Worm (Caenorhabditis elegans) whole organism, L4 larva: ENCODE measurements around the gene C27B7.9.

ENCODE experiments used
- F10B5.3 ChIP-seq: sonication (generic microtip); optimal IDR thresholded peaks from 2 replicates; lab custom pipeline; 2016; ENCODE audit warnings: mild to moderate bottlenecking, missing genetic modification characterization, missing compliant biosample characterization
- F37D6.2 ChIP-seq: sonication (generic microtip); optimal IDR thresholded peaks from 2 replicates; lab custom pipeline; 2016; ENCODE audit warnings: mild to moderate bottlenecking, missing genetic modification characterization, missing compliant biosample characterization
- F44E2.7 ChIP-seq: fragments of 200-800 bp; sonication (Bioruptor generic); IDR thresholded peaks from 2 replicates; pipeline ENCODE4 v2.1.2; 2022; ENCODE audit warnings: missing genetic modification characterization, missing compliant biosample characterization
- F49E8.2 ChIP-seq: sonication (generic microtip); optimal IDR thresholded peaks from 2 replicates; lab custom pipeline; 2016; ENCODE audit warnings: missing compliant biosample characterization, mild to moderate bottlenecking, missing genetic modification characterization, borderline replicate concordance
- R02D3.7 ChIP-seq: fragments of 150-350 bp; sonication (generic microtip); optimal IDR thresholded peaks from 3 replicates; lab custom pipeline; 2014; ENCODE audit warnings: missing biosample characterization, missing genetic modification characterization
- Y48G9A.11 ChIP-seq: fragments of 200-800 bp; sonication (Bioruptor generic); IDR thresholded peaks from 2 replicates; pipeline ENCODE4 v1.3.6; 2022; ENCODE audit warnings: missing genetic modification reagents, missing genetic modification characterization, missing compliant biosample characterization
- Y5F2A.4 ChIP-seq: fragments of 200-800 bp; sonication (Bioruptor generic); optimal IDR thresholded peaks from 2 replicates; lab custom pipeline; 2018; ENCODE audit warnings: mild to moderate bottlenecking, missing genetic modification characterization, missing compliant biosample characterization
- aha-1 ChIP-seq: fragments of 150-350 bp; peaks from one replicate; lab custom pipeline; 2014; ENCODE audit warnings: missing biosample characterization, missing genetic modification characterization
- attf-4 ChIP-seq: sonication (generic microtip); optimal IDR thresholded peaks from 3 replicates; lab custom pipeline; 2017; ENCODE audit warnings: missing biosample characterization, missing genetic modification characterization
- cey-2 ChIP-seq: sonication (generic microtip); optimal IDR thresholded peaks from 3 replicates; lab custom pipeline; 2017; ENCODE audit warnings: missing genetic modification characterization, mild to moderate bottlenecking, missing compliant biosample characterization, antibody characterized with exemption, borderline replicate concordance; ENCODE audit not compliant: insufficient read depth
- ctbp-1 ChIP-seq: fragments of 200-800 bp; sonication (Bioruptor generic); IDR thresholded peaks from 2 replicates; pipeline ENCODE4 v1.3.6; 2022; ENCODE audit warnings: missing genetic modification reagents, missing genetic modification characterization, missing compliant biosample characterization
- dmd-9 ChIP-seq: fragments of 200-800 bp; sonication (Bioruptor generic); IDR thresholded peaks from 2 replicates; pipeline ENCODE4 v1.3.6; 2022; ENCODE audit warnings: missing genetic modification reagents, missing genetic modification characterization, missing compliant biosample characterization
- dpl-1 ChIP-seq: fragments of 150-350 bp; optimal IDR thresholded peaks from 2 replicates; lab custom pipeline; 2014; ENCODE audit warnings: missing biosample characterization, missing genetic modification reagents, missing genetic modification characterization
- dve-1 ChIP-seq: sonication (generic microtip); optimal IDR thresholded peaks from 2 replicates; lab custom pipeline; 2017; ENCODE audit warnings: antibody characterized with exemption, mild to moderate bottlenecking, missing genetic modification characterization, missing compliant biosample characterization; ENCODE audit not compliant: insufficient read depth
- egl-27 ChIP-seq: sonication (generic microtip); optimal IDR thresholded peaks from 3 replicates; lab custom pipeline; 2017; ENCODE audit warnings: missing biosample characterization, missing genetic modification reagents, missing genetic modification characterization
- fos-1 ChIP-seq: fragments of 150-350 bp; optimal IDR thresholded peaks from 2 replicates; lab custom pipeline; 2014; ENCODE audit warnings: missing biosample characterization, missing genetic modification characterization
- gei-8 ChIP-seq: fragments of 200-800 bp; sonication (Bioruptor generic); optimal IDR thresholded peaks from 2 replicates; lab custom pipeline; 2018; ENCODE audit warnings: mild to moderate bottlenecking, missing genetic modification characterization, missing compliant biosample characterization
- hif-1 ChIP-seq, 2 experiments: sonication (generic microtip); optimal IDR thresholded peaks; 2 replicates each; lab custom pipeline; 2016 to 2017; ENCODE audit warnings: missing compliant biosample characterization in 2 of 2, missing genetic modification characterization in 2 of 2, missing genetic modification reagents in 2 of 2, missing genotype in 2 of 2, mild to moderate bottlenecking in 1 of 2
- jun-1 ChIP-seq: fragments of 150-350 bp; optimal IDR thresholded peaks from 2 replicates; lab custom pipeline; 2014; ENCODE audit warnings: missing biosample characterization, missing genetic modification reagents, missing genetic modification characterization
- lim-7 ChIP-seq: fragments of 200-800 bp; sonication (Bioruptor generic); IDR thresholded peaks from 2 replicates; pipeline ENCODE4 v1.3.6; 2022; ENCODE audit warnings: missing genetic modification characterization, missing compliant biosample characterization
- lin-1 ChIP-seq: fragments of 200-800 bp; sonication (Bioruptor generic); IDR thresholded peaks from 2 replicates; pipeline ENCODE4 v1.3.6; 2022; ENCODE audit warnings: missing genetic modification reagents, missing genetic modification characterization, missing compliant biosample characterization
- lin-15B ChIP-seq: fragments of 150-350 bp; sonication (generic microtip); optimal IDR thresholded peaks from 3 replicates; lab custom pipeline; 2014; ENCODE audit warnings: missing biosample characterization, missing genetic modification characterization
- madf-9 ChIP-seq: fragments of 200-800 bp; sonication (Bioruptor generic); conservative IDR thresholded peaks from 2 replicates; pipeline ENCODE4 v1.3.6; 2022; ENCODE audit warnings: missing genetic modification reagents, missing genetic modification characterization, missing compliant biosample characterization
- mdt-29 ChIP-seq: fragments of 200-800 bp; sonication (Bioruptor generic); IDR thresholded peaks from 2 replicates; pipeline ENCODE4 v1.3.6; 2022; ENCODE audit warnings: missing genetic modification reagents, missing genetic modification characterization, missing compliant biosample characterization
- mep-1 ChIP-seq: fragments of 150-350 bp; sonication (generic microtip); optimal IDR thresholded peaks from 3 replicates; lab custom pipeline; 2014; ENCODE audit warnings: missing biosample characterization, missing genetic modification characterization
- mxl-2 ChIP-seq: fragments of 200-800 bp; sonication (Bioruptor generic); conservative IDR thresholded peaks from 2 replicates; pipeline ENCODE4 v1.3.6; 2022; ENCODE audit warnings: missing genetic modification reagents, missing genetic modification characterization, missing compliant biosample characterization
- nhr-11 ChIP-seq: fragments of 150-350 bp; optimal IDR thresholded peaks from 2 replicates; lab custom pipeline; 2014; ENCODE audit warnings: missing biosample characterization, missing genetic modification characterization
- nhr-111 ChIP-seq: fragments of 200-800 bp; sonication (Bioruptor generic); optimal IDR thresholded peaks from 2 replicates; lab custom pipeline; 2018; ENCODE audit warnings: mild to moderate bottlenecking, missing genetic modification characterization, missing compliant biosample characterization
- nhr-237 ChIP-seq: sonication (generic microtip); optimal IDR thresholded peaks from 2 replicates; lab custom pipeline; 2017; ENCODE audit warnings: missing biosample characterization, missing genetic modification characterization
- nhr-28 ChIP-seq: fragments of 150-350 bp; optimal IDR thresholded peaks from 2 replicates; lab custom pipeline; 2014; ENCODE audit warnings: missing biosample characterization, missing genetic modification characterization
- nhr-42 ChIP-seq: fragments of 200-800 bp; sonication (Bioruptor generic); IDR thresholded peaks from 2 replicates; pipeline ENCODE4 v1.3.6; 2022; ENCODE audit warnings: missing genetic modification characterization, missing compliant biosample characterization
- nhr-76 ChIP-seq: fragments of 150-350 bp; optimal IDR thresholded peaks from 2 replicates; lab custom pipeline; 2014; ENCODE audit warnings: missing biosample characterization, missing genetic modification characterization
- php-3 ChIP-seq: fragments of 200-800 bp; sonication (Bioruptor generic); IDR thresholded peaks from 2 replicates; pipeline ENCODE4 v1.3.6; 2022; ENCODE audit warnings: missing genetic modification reagents, missing genetic modification characterization, missing compliant biosample characterization
- rbr-2 ChIP-seq: sonication (generic microtip); optimal IDR thresholded peaks from 2 replicates; lab custom pipeline; 2016; ENCODE audit warnings: missing genotype, missing genetic modification characterization, missing compliant biosample characterization
- snpc-4 ChIP-seq: fragments of 150-350 bp; optimal IDR thresholded peaks from 2 replicates; lab custom pipeline; 2014; ENCODE audit warnings: missing biosample characterization, missing genetic modification characterization
- spr-3 ChIP-seq: fragments of 200-800 bp; sonication (Bioruptor generic); optimal IDR thresholded peaks from 2 replicates; lab custom pipeline; 2018; ENCODE audit warnings: mild to moderate bottlenecking, missing genetic modification characterization, missing compliant biosample characterization
- tag-97 ChIP-seq: fragments of 200-800 bp; sonication (Bioruptor generic); IDR thresholded peaks from 2 replicates; pipeline ENCODE4 v1.3.6; 2022; ENCODE audit warnings: missing genetic modification characterization, missing compliant biosample characterization
- unc-130 ChIP-seq: sonication (generic microtip); optimal IDR thresholded peaks from 2 replicates; lab custom pipeline; 2016; ENCODE audit warnings: missing genetic modification reagents, missing genetic modification characterization, missing compliant biosample characterization
- unc-39 ChIP-seq: sonication (generic microtip); optimal IDR thresholded peaks from 2 replicates; lab custom pipeline; 2017; ENCODE audit warnings: missing biosample characterization, missing genetic modification characterization
- unc-62 ChIP-seq, 3 experiments: fragments of 150-350 bp in 1 of 3; sonication (generic microtip); optimal IDR thresholded peaks in 2 of 3; peaks in 1 of 3; 1 replicate in 1 of 3; 2 replicates in 2 of 3; lab custom pipeline; 2014 to 2017; ENCODE audit warnings: missing biosample characterization in 3 of 3, missing genetic modification characterization in 3 of 3, missing genetic modification reagents in 3 of 3, missing genotype in 1 of 3
- vab-7 ChIP-seq: fragments of 200-800 bp; sonication (Bioruptor generic); IDR thresholded peaks from 2 replicates; pipeline ENCODE4 v1.3.6; 2022; ENCODE audit warnings: missing genetic modification reagents, missing genetic modification characterization, missing compliant biosample characterization
- zip-11 ChIP-seq: fragments of 200-800 bp; sonication (Bioruptor generic); IDR thresholded peaks from 2 replicates; pipeline ENCODE4 v1.3.6; 2022; ENCODE audit warnings: missing genetic modification characterization, missing compliant biosample characterization

C27B7.9 gene

ce11 chrIV:8888525-8889026 lies 27.3 kb downstream of the C27B7.9 start, which contains the start of gene oma-1:
Gene oma-1 (plus strand): TSS chrIV:8888976.
- TF ChIP-seq snpc-4 (tag; lab: Kevin White, UChicago) (no peak), F49E8.2 (tag; lab: Kevin White, UChicago) (peak; percentile 52), unc-130 (GFP tag; lab: Kevin White, UChicago) (peak; percentile 70), unc-62 (GFP tag; optimal IDR thresholded peaks at IDR 0.05 in 1 of 2; lab: Kevin White, UChicago) (peak in 1 of 2 experiments; percentile 42), unc-62 (tag; optimal IDR thresholded peaks at IDR 0.05; lab: Kevin White, UChicago) (no peak)

ce11 chrIV:8886228-8886627 lies 29.7 kb downstream of the C27B7.9 start, which contains the start of gene C09G9.5:
Gene C09G9.5 (plus strand): TSS chrIV:8886528.
- no peak for TF ChIP-seq lin-15B
- no peak for TF ChIP-seq attf-4 (tag; lab: Kevin White, UChicago)
- no peak for TF ChIP-seq dpl-1 (GFP tag; lab: Kevin White, UChicago)
- no peak for TF ChIP-seq F10B5.3
- TF ChIP-seq lim-7 (GFP tag; lab: Robert Waterston, UW): no peak
- TF ChIP-seq F44E2.7 (GFP tag; lab: Robert Waterston, UW): no peak
- no peak for TF ChIP-seq unc-39 (tag; lab: Kevin White, UChicago)
- TF ChIP-seq nhr-28 (tag; lab: Kevin White, UChicago): no peak
- TF ChIP-seq mdt-29 (GFP tag; lab: Robert Waterston, UW): no peak
- TF ChIP-seq nhr-42 (GFP tag; lab: Robert Waterston, UW): no peak
- TF ChIP-seq snpc-4 (tag; lab: Kevin White, UChicago): no peak
- TF ChIP-seq dve-1 (tag; lab: Kevin White, UChicago): no peak
- no peak for TF ChIP-seq hif-1 (tag; optimal IDR thresholded peaks at IDR 0.05; lab: Kevin White, UChicago)
- TF ChIP-seq spr-3 (GFP tag; lab: Kevin White, UChicago): no peak
- TF ChIP-seq zip-11: no peak
- no peak for TF ChIP-seq mep-1
- TF ChIP-seq Y48G9A.11: no peak
- TF ChIP-seq Y5F2A.4: no peak

ce11 chrIV:8881181-8881580 lies 34.7 kb downstream of the C27B7.9 start, which contains the start of gene C09G9.8:
Gene C09G9.8 (plus strand): TSS chrIV:8881481.
- TF ChIP-seq R02D3.7 (tag; lab: Kevin White, UChicago) (no peak), dmd-9 (GFP tag; lab: Robert Waterston, UW) (no peak), lin-1 (GFP tag; lab: Robert Waterston, UW) (no peak), vab-7 (no peak), F37D6.2 (no peak), mep-1 (no peak), attf-4 (tag; lab: Kevin White, UChicago) (no peak), nhr-42 (GFP tag; lab: Robert Waterston, UW) (no peak), nhr-237 (tag; lab: Kevin White, UChicago) (no peak), nhr-11 (no peak), php-3 (no peak)

DNA sequence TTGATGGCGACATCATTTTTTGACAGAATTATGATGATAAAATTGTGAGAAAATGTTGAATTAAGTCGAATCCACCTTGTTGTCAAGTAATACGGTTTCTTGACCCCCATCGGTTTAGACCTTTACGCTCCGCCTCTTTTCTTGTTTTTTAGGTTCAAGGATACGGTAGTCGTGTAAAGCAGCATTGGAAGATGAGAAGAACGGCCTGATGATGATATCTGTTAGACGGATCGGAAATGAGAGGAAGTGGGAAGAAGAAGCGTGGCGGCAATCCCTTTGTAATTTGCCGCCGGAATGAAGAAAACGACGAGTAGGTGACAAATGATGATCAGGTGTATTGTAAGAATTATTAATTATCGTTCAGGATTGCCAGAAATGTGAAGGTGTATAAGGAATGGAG lies 36.1 kb downstream of the C27B7.9 start, which contains the start of gene npax-4:
npax-4 (minus strand) TSS at position 101 of the 400 bp plus-strand sequence.
- no peak for TF ChIP-seq gei-8 (GFP tag; lab: Kevin White, UChicago)
- TF ChIP-seq Y5F2A.4: no peak
- no peak for TF ChIP-seq ctbp-1 (GFP tag; lab: Robert Waterston, UW)
- TF ChIP-seq egl-27 (tag; lab: Kevin White, UChicago): no peak
- no peak for TF ChIP-seq php-3
- TF ChIP-seq madf-9 (GFP tag; lab: Robert Waterston, UW): no peak
- no peak for TF ChIP-seq nhr-76 (tag; lab: Kevin White, UChicago)
- TF ChIP-seq cey-2 (tag; lab: Kevin White, UChicago): no peak
- TF ChIP-seq jun-1 (tag; lab: Kevin White, UChicago): no peak
- TF ChIP-seq tag-97 (GFP tag; lab: Robert Waterston, UW): no peak
- TF ChIP-seq rbr-2 (tag; lab: Kevin White, UChicago): no peak
- no peak for TF ChIP-seq fos-1 (tag; lab: Kevin White, UChicago)
- TF ChIP-seq aha-1 (tag; lab: Kevin White, UChicago): no peak
- no peak for TF ChIP-seq nhr-111 (GFP tag; lab: Kevin White, UChicago)
- no peak for TF ChIP-seq mxl-2 (GFP tag; lab: Robert Waterston, UW)
- TF ChIP-seq, all 104 proteins: peak for 0
